Worm (Caenorhabditis elegans) whole organism, midembryonic: ENCODE data around the gene ZC84.6.

Source experiments
- T22C8.4 ChIP-seq: fragments of 200-800 bp; sonication (Bioruptor generic); IDR thresholded peaks from 2 replicates; pipeline ENCODE4 v1.3.6; 2022; ENCODE audit warnings: missing genetic modification characterization, missing compliant biosample characterization
- med-1 ChIP-seq: sonication (generic microtip); optimal IDR thresholded peaks from 2 replicates; lab custom pipeline; 2017; ENCODE audit warnings: missing genetic modification characterization, mild to moderate bottlenecking, missing compliant biosample characterization, antibody characterized with exemption, missing genetic modification reagents; ENCODE audit not compliant: insufficient read depth
- ref-1 ChIP-seq: fragments of 200-800 bp; sonication (Bioruptor generic); conservative IDR thresholded peaks from 2 replicates; pipeline ENCODE4 v1.3.6; 2022; ENCODE audit warnings: missing genetic modification reagents, missing genetic modification characterization, missing compliant biosample characterization
- tab-1 ChIP-seq: fragments of 200-800 bp; sonication (Bioruptor generic); IDR thresholded peaks from 2 replicates; pipeline ENCODE4 v1.3.6; 2022; ENCODE audit warnings: missing genetic modification characterization, missing compliant biosample characterization

- TF ChIP-seq tab-1 (GFP tag; lab: Robert Waterston, UW) (no peak), med-1 (GFP tag; lab: Kevin White, UChicago) (no peak), T22C8.4 (no peak), ref-1 (GFP tag; lab: Robert Waterston, UW) (no peak)
Observed at ce11 chrIII:9236228-9236627, 36.7 kb upstream of the ZC84.6 start, which contains the start of gene T23G5.2.
